Worm (Caenorhabditis elegans): ENCODE measurements around the gene apm-3.

The apm-3 gene

ce11 chrX:980252-981009 lies 25.7 kb downstream of the apm-3 start, which contains the start of gene C44C1.1:
Gene C44C1.1 (plus strand): TSS chrX:980776.
- TF ChIP-seq sea-2 (GFP tag; IDR thresholded peaks at IDR 0.05) (no peak), tlf-1 (GFP tag; optimal IDR thresholded peaks at IDR 0.05) (no peak), xnd-1 (tag; optimal IDR thresholded peaks at IDR 0.05) (no peak), F22D6.2 (tag; optimal IDR thresholded peaks at IDR 0.05) (no peak)

DNA sequence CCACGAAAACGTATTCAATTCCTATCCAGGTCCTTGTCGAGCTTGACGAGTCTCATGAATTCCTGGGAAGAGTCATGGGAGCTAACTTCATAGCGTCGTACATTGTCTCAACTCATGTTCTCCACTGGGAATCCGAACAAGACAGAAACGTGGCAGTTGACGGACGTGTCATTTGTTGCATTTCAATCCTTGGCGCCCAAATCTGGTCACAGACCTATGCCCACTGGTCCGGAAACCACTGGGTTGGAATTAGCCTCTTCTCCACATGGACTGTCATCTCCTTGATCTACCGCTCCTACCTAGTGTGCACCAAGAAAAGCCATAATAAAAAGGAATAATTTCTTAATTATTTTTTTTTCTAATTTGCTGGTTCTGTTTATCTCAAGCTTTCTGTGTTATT lies 27.8 kb downstream of the apm-3 start:
- no peak for TF ChIP-seq egl-44 (GFP tag; IDR thresholded peaks at IDR 0.05)
- TF ChIP-seq nhr-120 (GFP tag; IDR thresholded peaks at IDR 0.05): 0 out of 2 replicates have a peak, but pooled peaks have one; percentile 56

DNA sequence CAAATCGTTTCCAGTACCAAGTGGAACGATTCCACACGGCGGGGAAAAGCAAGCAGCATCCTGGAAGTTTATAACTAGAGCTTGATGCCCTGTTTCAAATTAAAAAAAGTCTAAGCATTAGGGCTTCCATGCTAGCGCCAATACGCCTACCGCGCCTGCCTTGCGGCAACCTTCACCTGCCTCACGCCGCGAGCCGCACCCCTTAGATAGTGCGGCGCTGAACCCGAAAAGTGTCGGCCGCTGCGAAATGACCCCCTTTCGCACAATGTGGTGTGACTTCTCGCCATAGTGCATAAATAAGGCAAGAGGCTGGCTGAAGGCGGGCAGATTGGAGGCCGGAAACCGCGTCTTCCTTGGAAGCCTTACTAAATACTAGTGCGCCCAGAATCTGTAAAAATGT lies 31.7 kb downstream of the apm-3 start:
- TF ChIP-seq mcd-1 (GFP tag; IDR thresholded peaks at IDR 0.05): 0 out of 2 replicates have a peak, but pooled peaks have one; percentile 16
- TF ChIP-seq mes-4 (tag; optimal IDR thresholded peaks at IDR 0.05): no peak
- TF ChIP-seq dox-1 (GFP tag; IDR thresholded peaks at IDR 0.05): 0 out of 2 replicates have a peak, but pooled peaks have one; percentile 20
- 0 out of 2 replicates have a peak, but pooled peaks have one; percentile 43 for TF ChIP-seq nfya-2 (GFP tag; IDR thresholded peaks at IDR 0.05)
- TF ChIP-seq zfh-2 (GFP tag; conservative IDR thresholded peaks at IDR 0.05): peak; percentile 90
- TF ChIP-seq F33H1.4 (GFP tag; IDR thresholded peaks at IDR 0.05): no peak
- TF ChIP-seq snpc-4 (GFP tag; optimal IDR thresholded peaks at IDR 0.05): peak; percentile 61
- peak; percentile 37 to 87 (median 72) for TF ChIP-seq snpc-4 (tag; optimal IDR thresholded peaks at IDR 0.05)
- no peak for TF ChIP-seq pha-4 (tag; optimal IDR thresholded peaks at IDR 0.05)
- TF ChIP-seq zim-3 (tag; optimal IDR thresholded peaks at IDR 0.05): peak; percentile 37
- TF ChIP-seq egl-18 (GFP tag; IDR thresholded peaks at IDR 0.05): 0 out of 2 replicates have a peak, but pooled peaks have one; percentile 11
- no peak for TF ChIP-seq F23B12.7 (tag; optimal IDR thresholded peaks at IDR 0.05; ENCODE audit: insufficient read depth)

DNA sequence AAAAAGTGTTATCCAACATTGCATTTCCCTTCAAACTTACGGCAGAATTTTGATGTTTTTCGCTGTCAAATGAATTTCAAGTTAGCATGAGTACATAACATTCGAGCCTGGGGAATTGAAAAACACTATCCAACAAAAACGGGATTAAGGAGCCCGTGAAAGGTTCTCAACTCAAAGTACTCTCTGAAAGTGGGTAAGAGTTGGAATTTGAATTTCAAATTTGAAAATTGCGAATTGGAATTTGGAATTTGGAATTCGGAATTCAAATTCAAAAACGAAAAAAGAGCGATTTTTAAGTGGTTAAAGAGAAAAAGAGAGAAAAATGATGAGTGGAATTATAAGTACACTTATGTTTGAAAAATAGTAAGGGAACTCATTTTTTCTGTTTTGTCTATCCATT lies 36.5 kb downstream of the apm-3 start, which contains the start of the genes C09E10.3 and dgk-1:
TSS of gene C09E10.3 (minus strand) at position 101 of the 400 bp plus-strand sequence.
TSS of gene dgk-1 (minus strand) at position 183 of the 400 bp plus-strand sequence.
- TF ChIP-seq dpff-1 (tag; optimal IDR thresholded peaks at IDR 0.05): no peak
- TF ChIP-seq attf-3 (GFP tag; conservative IDR thresholded peaks at IDR 0.05): no peak
- TF ChIP-seq B0261.1 (tag; optimal IDR thresholded peaks at IDR 0.05): no peak

DNA sequence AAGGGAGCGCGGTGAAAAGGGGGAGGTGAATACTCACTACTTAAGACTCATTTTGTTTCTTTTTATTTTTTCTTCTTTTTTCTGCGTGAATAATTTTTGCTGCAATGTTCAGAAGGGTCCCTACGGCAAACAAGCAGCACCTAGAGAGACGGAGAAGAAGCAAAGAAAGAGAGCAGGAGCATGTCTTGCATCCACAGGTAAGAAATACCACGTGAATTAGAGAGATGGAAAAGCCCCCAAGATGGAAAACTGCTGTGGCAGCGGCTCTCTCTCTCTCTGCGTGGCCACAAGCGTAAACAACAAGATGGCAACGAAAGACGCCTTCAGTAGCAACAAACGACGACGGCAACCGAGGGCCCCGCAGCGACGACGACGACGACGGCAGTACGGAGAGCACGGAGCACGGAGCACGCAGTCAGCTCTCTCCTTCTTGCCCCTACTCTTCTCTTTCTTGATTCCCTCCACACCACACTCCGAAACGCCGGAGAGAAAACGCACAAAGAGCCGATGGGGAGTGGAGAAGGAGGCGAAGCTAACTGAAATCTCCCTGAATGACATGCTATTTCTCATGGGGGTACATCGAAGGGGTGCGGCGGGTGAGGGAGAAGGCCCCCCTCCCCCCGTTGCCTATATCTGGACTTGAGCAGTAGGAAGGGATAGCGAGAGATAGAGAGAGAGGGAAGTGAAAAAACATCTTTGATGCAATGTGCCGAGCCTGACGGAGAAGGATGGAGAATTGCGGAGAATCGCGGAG lies 38.1 kb downstream of the apm-3 start:
- TF ChIP-seq ceh-58 (GFP tag; IDR thresholded peaks at IDR 0.05) (no peak), egrh-3 (GFP tag; IDR thresholded peaks at IDR 0.05) (peak; percentile 47; the same call in 1 of the 2 replicates), lin-40 (tag; optimal IDR thresholded peaks at IDR 0.05) (peak; percentile 48), atf-7 (tag; optimal IDR thresholded peaks at IDR 0.05) (peak; percentile 11), zfh-2 (GFP tag; conservative IDR thresholded peaks at IDR 0.05) (peak; percentile 95), hlh-12 (tag; optimal IDR thresholded peaks at IDR 0.05) (no peak), C17E4.6 (GFP tag; IDR thresholded peaks at IDR 0.05) (no peak), aptf-2 (GFP tag; conservative IDR thresholded peaks at IDR 0.05) (no peak), sdz-38 (tag; optimal IDR thresholded peaks at IDR 0.05) (no peak), ztf-28 (GFP tag; IDR thresholded peaks at IDR 0.05) (no peak), ztf-6 (GFP tag; IDR thresholded peaks at IDR 0.05) (no peak), rpc-1 (optimal IDR thresholded peaks at IDR 0.05) (no peak), rpc-1 (tag; optimal IDR thresholded peaks at IDR 0.05) (no peak), B0336.3 (GFP tag; IDR thresholded peaks at IDR 0.05) (no peak), ceh-27 (GFP tag; optimal IDR thresholded peaks at IDR 0.05) (peak; percentile 43), B0035.1 (tag; optimal IDR thresholded peaks at IDR 0.05) (peak; percentile 20), ccch-3 (GFP tag; optimal IDR thresholded peaks at IDR 0.05) (no peak), let-607 (tag; optimal IDR thresholded peaks at IDR 0.05) (no peak), nhr-27 (tag; optimal IDR thresholded peaks at IDR 0.05) (no peak), hmg-20 (GFP tag; IDR thresholded peaks at IDR 0.05) (peak; percentile 53; the same call in 1 of the 2 replicates)
